Worm (Caenorhabditis elegans) whole organism, L1 larva: ENCODE data around the gene Y53G8AR.9.

Experiments used
- elt-3 ChIP-seq, 6 experiments: fragments of 150-350 bp in 1 of 6; sonication (generic microtip); optimal IDR thresholded peaks; 2 replicates each; lab custom pipeline; 2017 to 2018; ENCODE audit warnings: missing biosample characterization in 6 of 6, missing genetic modification characterization in 6 of 6, inconsistent platforms in 1 of 6
- jun-1 ChIP-seq: fragments of 150-350 bp; optimal IDR thresholded peaks from 2 replicates; lab custom pipeline; 2014; ENCODE audit warnings: missing biosample characterization, missing genetic modification reagents, missing genetic modification characterization
- mdl-1 ChIP-seq, 2 experiments: fragments of 150-350 bp; optimal IDR thresholded peaks; 2 replicates each; lab custom pipeline; 2014 to 2017; ENCODE audit warnings: missing biosample characterization in 2 of 2, missing genetic modification characterization in 2 of 2, inconsistent platforms in 1 of 2
- unc-130 ChIP-seq: fragments of 150-350 bp; optimal IDR thresholded peaks from 2 replicates; lab custom pipeline; 2017; ENCODE audit warnings: missing biosample characterization, missing genetic modification characterization, inconsistent platforms
- unc-86 ChIP-seq: sonication (generic microtip); optimal IDR thresholded peaks from 2 replicates; lab custom pipeline; 2016; ENCODE audit warnings: missing genetic modification characterization, missing compliant biosample characterization

ce11 chrIII:3351672-3352071 lies 30.6 kb upstream of the Y53G8AR.9 start:
- no peak for TF ChIP-seq unc-86 (tag; lab: Kevin White, UChicago)
- no peak for TF ChIP-seq jun-1 (tag; lab: Kevin White, UChicago)
- TF ChIP-seq mdl-1 (tag; optimal IDR thresholded peaks at IDR 0.05; lab: Kevin White, UChicago), result no peak
- TF ChIP-seq elt-3 (tag; optimal IDR thresholded peaks at IDR 0.05; lab: Kevin White, UChicago), result peak in 4 of 6 experiments; percentile 8 to 62 (median 28)
- no peak for TF ChIP-seq unc-130 (tag; lab: Kevin White, UChicago)
